Fruit fly (Drosophila melanogaster): ENCODE results near the gene CG44198.
A peak's percentile ranks its signal among the peaks of the same experiment; 100 is the strongest.

The CG44198 gene

dm6 chr2L:13073797-13074196, 45.1 kb downstream of the CG44198 start (continued):
- TF ChIP-seq al (GFP tag; IDR thresholded peaks at IDR 0.05): no peak
- peak; percentile 61 for TF ChIP-seq CG12391 (tag; optimal IDR thresholded peaks at IDR 0.05)
- TF ChIP-seq Ravus (GFP tag; IDR thresholded peaks at IDR 0.05): no peak
- TF ChIP-seq C15 (GFP tag; IDR thresholded peaks at IDR 0.05): no peak
- TF ChIP-seq Dip2 (GFP tag; IDR thresholded peaks at IDR 0.05): no peak
- no peak for TF ChIP-seq da (GFP tag; optimal IDR thresholded peaks at IDR 0.05)
- TF ChIP-seq CG4404 (GFP tag; IDR thresholded peaks at IDR 0.05): peak; percentile 47
- peak; percentile 27 for TF ChIP-seq Mes4 (GFP tag; optimal IDR thresholded peaks at IDR 0.05)
- no peak for TF ChIP-seq CG2889 (GFP tag; IDR thresholded peaks at IDR 0.05)
- no peak for TF ChIP-seq klu (GFP tag; IDR thresholded peaks at IDR 0.05)
- TF ChIP-seq lab (GFP tag; optimal IDR thresholded peaks at IDR 0.05): peak; percentile 49
- no peak for TF ChIP-seq CG12104 (GFP tag; optimal IDR thresholded peaks at IDR 0.05)
- TF ChIP-seq crol (GFP tag; IDR thresholded peaks at IDR 0.05): no peak
- no peak for TF ChIP-seq psq (GFP tag; optimal IDR thresholded peaks at IDR 0.05)
- no peak for TF ChIP-seq zen (tag; optimal IDR thresholded peaks at IDR 0.05)
- TF ChIP-seq bigmax (GFP tag; optimal IDR thresholded peaks at IDR 0.05): no peak
- peak; percentile 23 for TF ChIP-seq CG9727 (GFP tag; optimal IDR thresholded peaks at IDR 0.05)
- no peak for TF ChIP-seq lbe (GFP tag; optimal IDR thresholded peaks at IDR 0.05)
- peak; percentile 15 for TF ChIP-seq Hmr (GFP tag; optimal IDR thresholded peaks at IDR 0.05)
- no peak for TF ChIP-seq en (GFP tag; optimal IDR thresholded peaks at IDR 0.05)
- TF ChIP-seq CG3163 (GFP tag; optimal IDR thresholded peaks at IDR 0.05): no peak
- TF ChIP-seq ash1 (GFP tag; optimal IDR thresholded peaks at IDR 0.05): no peak
- peak; percentile 76 for TF ChIP-seq ttk (GFP tag; IDR thresholded peaks at IDR 0.05)
- no peak for TF ChIP-seq Elba2 (GFP tag; optimal IDR thresholded peaks at IDR 0.05)
- TF ChIP-seq dan (GFP tag; IDR thresholded peaks at IDR 0.05): no peak
- peak; percentile 57; the same call in 1 of the 2 replicates for TF ChIP-seq CG1024 (GFP tag; IDR thresholded peaks at IDR 0.05)
- peak; percentile 56 for TF ChIP-seq CG7556 (GFP tag; optimal IDR thresholded peaks at IDR 0.05)
- TF ChIP-seq hth (optimal IDR thresholded peaks at IDR 0.05): no peak
- peak; percentile 75 for TF ChIP-seq ranshi (GFP tag; IDR thresholded peaks at IDR 0.05)
- TF ChIP-seq CG7786 (GFP tag; optimal IDR thresholded peaks at IDR 0.05): peak; percentile 34
- TF ChIP-seq her (GFP tag; optimal IDR thresholded peaks at IDR 0.05): peak; percentile 12
- TF ChIP-seq CG17568 (GFP tag; optimal IDR thresholded peaks at IDR 0.05): no peak
- TF ChIP-seq Antp (GFP tag; optimal IDR thresholded peaks at IDR 0.05): peak; percentile 53
- TF ChIP-seq croc (GFP tag; conservative IDR thresholded peaks at IDR 0.05): peak; percentile 80
- no peak for TF ChIP-seq CG2116 (GFP tag; optimal IDR thresholded peaks at IDR 0.05)
- no peak for TF ChIP-seq Deaf1 (tag; optimal IDR thresholded peaks at IDR 0.05)
- TF ChIP-seq CG1603 (tag; optimal IDR thresholded peaks at IDR 0.05): no peak
- peak; percentile 83 for TF ChIP-seq sisA (GFP tag; IDR thresholded peaks at IDR 0.05)
- peak; percentile 45 for TF ChIP-seq CG1602 (GFP tag; optimal IDR thresholded peaks at IDR 0.05)
- no peak for TF ChIP-seq CG4328 (GFP tag; optimal IDR thresholded peaks at IDR 0.05)
- no peak for TF ChIP-seq CG6791 (GFP tag; IDR thresholded peaks at IDR 0.05; ENCODE audit: partially characterized antibody)
- TF ChIP-seq Oaz (GFP tag; IDR thresholded peaks at IDR 0.05): no peak
- no peak for TF ChIP-seq CG10321 (GFP tag; IDR thresholded peaks at IDR 0.05)
- peak in 1 of 2 experiments; percentile 60 for TF ChIP-seq Hr51 (GFP tag; optimal IDR thresholded peaks at IDR 0.05)
- TF ChIP-seq CG9609 (GFP tag; optimal IDR thresholded peaks at IDR 0.05): no peak
- TF ChIP-seq CG12744 (GFP tag; optimal IDR thresholded peaks at IDR 0.05): no peak
- no peak for TF ChIP-seq pho (GFP tag; optimal IDR thresholded peaks at IDR 0.05)
- peak; percentile 30; the same call in 1 of the 2 replicates for TF ChIP-seq CG31224 (GFP tag; IDR thresholded peaks at IDR 0.05)
- peak; percentile 68 for TF ChIP-seq ATbp (GFP tag; optimal IDR thresholded peaks at IDR 0.05)
- TF ChIP-seq CG10462 (GFP tag; optimal IDR thresholded peaks at IDR 0.05): no peak
- no peak for TF ChIP-seq HmgZ (tag; optimal IDR thresholded peaks at IDR 0.05)
- TF ChIP-seq tup (GFP tag; optimal IDR thresholded peaks at IDR 0.05): no peak
- no peak for TF ChIP-seq pzg (GFP tag; optimal IDR thresholded peaks at IDR 0.05)
